Fruit fly (Drosophila melanogaster): ENCODE data around the gene CG31064.

The CG31064 gene

dm6 chr3R:27201538-27202281 lies 37.2 kb downstream of the CG31064 start:
- TF ChIP-seq CG17801 (GFP tag; optimal IDR thresholded peaks at IDR 0.05; ENCODE audit: partially characterized antibody) = no peak

dm6 chr3R:27198883-27199780 lies 39.8 kb downstream of the CG31064 start:
- TF ChIP-seq CG17801 (GFP tag; optimal IDR thresholded peaks at IDR 0.05; ENCODE audit: partially characterized antibody) = no peak

dm6 chr3R:27197581-27197980 lies 41.3 kb downstream of the CG31064 start:
- TF ChIP-seq CG17801 (GFP tag; optimal IDR thresholded peaks at IDR 0.05; ENCODE audit: partially characterized antibody) = no peak

dm6 chr3R:27196866-27197265 lies 42.0 kb downstream of the CG31064 start:
- TF ChIP-seq CG17801 (GFP tag; optimal IDR thresholded peaks at IDR 0.05; ENCODE audit: partially characterized antibody) = no peak

dm6 chr3R:27194106-27194505 lies 44.8 kb downstream of the CG31064 start, which contains the start of gene Ser:
Gene Ser, minus strand, starts transcription at chr3R:27194267.
- no peak for TF ChIP-seq CG17801 (GFP tag; optimal IDR thresholded peaks at IDR 0.05; ENCODE audit: partially characterized antibody)

- no peak for TF ChIP-seq CG17801 (GFP tag; optimal IDR thresholded peaks at IDR 0.05; ENCODE audit: partially characterized antibody)
Observed at dm6 chr3R:27193079-27193478, 45.8 kb downstream of the CG31064 start.

dm6 chr3R:27186849-27187248 lies 52.0 kb downstream of the CG31064 start:
- no peak for TF ChIP-seq CG17801 (GFP tag; optimal IDR thresholded peaks at IDR 0.05; ENCODE audit: partially characterized antibody)

dm6 chr3R:27185933-27186571 lies 52.8 kb downstream of the CG31064 start:
- TF ChIP-seq CG17801 (GFP tag; optimal IDR thresholded peaks at IDR 0.05; ENCODE audit: partially characterized antibody) = no peak

- TF ChIP-seq CG17801 (GFP tag; optimal IDR thresholded peaks at IDR 0.05; ENCODE audit: partially characterized antibody) = no peak
Observed at dm6 chr3R:27181074-27181473, 57.8 kb downstream of the CG31064 start.
